Worm (Caenorhabditis elegans) whole organism, early embryonic: ENCODE measurements around the gene ceh-88.

Experiments
- F13C5.2 ChIP-seq: sonication (generic microtip); optimal IDR thresholded peaks from 2 replicates; lab custom pipeline; 2017; ENCODE audit warnings: mild to moderate bottlenecking, missing genetic modification characterization, inconsistent platforms, missing compliant biosample characterization
- aly-1 ChIP-seq: sonication (generic microtip); optimal IDR thresholded peaks from 2 replicates; lab custom pipeline; 2016; ENCODE audit warnings: missing genetic modification characterization, missing compliant biosample characterization
- ama-1 ChIP-seq: fragments of 150-350 bp; optimal IDR thresholded peaks from 2 replicates; lab custom pipeline; 2014
- ceh-13 ChIP-seq: fragments of 200-800 bp; sonication (Bioruptor generic); optimal IDR thresholded peaks from 2 replicates; lab custom pipeline; 2018; ENCODE audit warnings: mild to moderate bottlenecking, missing genetic modification characterization, missing compliant biosample characterization
- ceh-36 ChIP-seq: sonication (generic microtip); optimal IDR thresholded peaks from 2 replicates; lab custom pipeline; 2016; ENCODE audit warnings: missing genetic modification characterization, inconsistent platforms, missing compliant biosample characterization
- ets-7 ChIP-seq: sonication (generic microtip); optimal IDR thresholded peaks from 2 replicates; lab custom pipeline; 2016; ENCODE audit warnings: missing genotype, missing genetic modification characterization, missing compliant biosample characterization
- flt-1 ChIP-seq: fragments of 200-800 bp; sonication (Bioruptor generic); IDR thresholded peaks from 2 replicates; pipeline ENCODE4 v1.3.6; 2022; ENCODE audit warnings: missing genetic modification characterization, missing compliant biosample characterization
- hmbx-1 ChIP-seq: sonication (generic microtip); optimal IDR thresholded peaks from 2 replicates; lab custom pipeline; 2016; ENCODE audit warnings: mild to moderate bottlenecking, missing genetic modification characterization, missing compliant biosample characterization
- pes-1 ChIP-seq: fragments of 200-800 bp; sonication (Bioruptor generic); IDR thresholded peaks from 2 replicates; pipeline ENCODE4 v1.3.6; 2022; ENCODE audit warnings: missing genetic modification reagents, missing genetic modification characterization, missing compliant biosample characterization
- scrt-1 ChIP-seq: fragments of 200-800 bp; sonication (Bioruptor generic); IDR thresholded peaks from 2 replicates; pipeline ENCODE4 v1.3.6; 2022; ENCODE audit warnings: missing genetic modification characterization, missing compliant biosample characterization
- sea-1 ChIP-seq: fragments of 200-800 bp; sonication (Bioruptor generic); conservative IDR thresholded peaks from 2 replicates; pipeline ENCODE4 v1.3.6; 2022; ENCODE audit warnings: missing genetic modification characterization, missing compliant biosample characterization
- tbx-11 ChIP-seq: fragments of 200-800 bp; sonication (Bioruptor generic); IDR thresholded peaks from 2 replicates; pipeline ENCODE4 v1.3.6; 2022; ENCODE audit warnings: missing genetic modification characterization, missing compliant biosample characterization
- tbx-37 ChIP-seq: fragments of 200-800 bp; sonication (Bioruptor generic); conservative IDR thresholded peaks from 2 replicates; pipeline ENCODE4 v1.3.6; 2022; ENCODE audit warnings: missing genetic modification reagents, missing genetic modification characterization, missing compliant biosample characterization
- tra-4 ChIP-seq: sonication (generic microtip); optimal IDR thresholded peaks from 2 replicates; lab custom pipeline; 2017; ENCODE audit warnings: missing genetic modification characterization, missing compliant biosample characterization

- TF ChIP-seq tbx-11 (GFP tag; lab: Robert Waterston, UW) (no peak), ama-1 (no peak), sea-1 (no peak), flt-1 (no peak), aly-1 (tag; lab: Kevin White, UChicago) (no peak), scrt-1 (GFP tag; lab: Robert Waterston, UW) (no peak), tra-4 (tag; lab: Kevin White, UChicago) (no peak), ceh-36 (tag; lab: Kevin White, UChicago) (no peak), F13C5.2 (no peak), ceh-13 (GFP tag; lab: Kevin White, UChicago) (no peak), tbx-37 (GFP tag; lab: Robert Waterston, UW) (no peak), hmbx-1 (tag; lab: Kevin White, UChicago) (no peak), ets-7 (tag; lab: Kevin White, UChicago) (no peak), pes-1 (GFP tag; lab: Robert Waterston, UW) (no peak)
Observed at ce11 chrIV:17308211-17308610, 20.8 kb upstream of the ceh-88 start, which contains the start of gene T28F3.9.
